Worm (Caenorhabditis elegans) whole organism, L1 larva: ENCODE measurements around the gene R10E4.1.

Experiments
- C04F5.9 ChIP-seq: sonication (generic microtip); optimal IDR thresholded peaks from 2 replicates; lab custom pipeline; 2016; ENCODE audit warnings: missing genetic modification characterization, missing compliant biosample characterization
- F16B12.6 ChIP-seq: fragments of 150-350 bp; optimal IDR thresholded peaks from 2 replicates; lab custom pipeline; 2014; ENCODE audit warnings: missing biosample characterization, missing genetic modification characterization
- Y116A8C.19 ChIP-seq: sonication (generic microtip); optimal IDR thresholded peaks from 2 replicates; lab custom pipeline; 2016; ENCODE audit warnings: missing compliant biosample characterization, missing genetic modification characterization, borderline replicate concordance
- aha-1 ChIP-seq: fragments of 150-350 bp; optimal IDR thresholded peaks from 2 replicates; lab custom pipeline; 2014; ENCODE audit warnings: missing biosample characterization, missing genetic modification characterization
- aly-2 ChIP-seq: fragments of 150-350 bp; optimal IDR thresholded peaks from 2 replicates; lab custom pipeline; 2014; ENCODE audit warnings: missing biosample characterization, missing genetic modification characterization
- ama-1 ChIP-seq: fragments of 150-350 bp; optimal IDR thresholded peaks from 2 replicates; lab custom pipeline; 2014
- ceh-63 ChIP-seq: fragments of 200-800 bp; sonication (Bioruptor generic); optimal IDR thresholded peaks from 2 replicates; lab custom pipeline; 2018; ENCODE audit warnings: mild to moderate bottlenecking, missing genetic modification characterization, missing compliant biosample characterization
- ceh-82 ChIP-seq, 3 experiments: fragments of 150-350 bp in 1 of 3; sonication (generic microtip) in 2 of 3; optimal IDR thresholded peaks; 2 replicates each; lab custom pipeline; 2014 to 2017; ENCODE audit warnings: missing biosample characterization in 3 of 3, missing genetic modification characterization in 3 of 3
- ceh-88 ChIP-seq: fragments of 200-800 bp; sonication (Bioruptor generic); IDR thresholded peaks from 2 replicates; pipeline ENCODE4 v1.3.6; 2022; ENCODE audit warnings: missing genetic modification characterization, missing compliant biosample characterization
- ceh-90 ChIP-seq: sonication (generic microtip); optimal IDR thresholded peaks from 2 replicates; lab custom pipeline; 2016; ENCODE audit warnings: missing genetic modification characterization, missing compliant biosample characterization
- ces-1 ChIP-seq: fragments of 150-350 bp; optimal IDR thresholded peaks from 2 replicates; lab custom pipeline; 2014; ENCODE audit warnings: missing biosample characterization, missing genetic modification reagents, missing genetic modification characterization
- dpl-1 ChIP-seq, 3 experiments: fragments of 150-350 bp in 2 of 3; sonication (generic microtip) in 1 of 3; optimal IDR thresholded peaks; 2 replicates each; lab custom pipeline; 2014 to 2017; ENCODE audit warnings: missing biosample characterization in 3 of 3, missing genetic modification characterization in 3 of 3, missing genetic modification reagents in 3 of 3
- efl-1 ChIP-seq, 4 experiments: fragments of 150-350 bp; optimal IDR thresholded peaks in 3 of 4; peaks in 1 of 4; 1 replicate in 1 of 4; 2 replicates in 3 of 4; lab custom pipeline; 2014; ENCODE audit warnings: missing biosample characterization in 2 of 4, missing genetic modification characterization in 2 of 4, missing genetic modification reagents in 2 of 4
- efl-3 ChIP-seq: fragments of 200-800 bp; sonication (Bioruptor generic); optimal IDR thresholded peaks from 2 replicates; lab custom pipeline; 2018; ENCODE audit warnings: mild to moderate bottlenecking, missing genetic modification characterization, missing compliant biosample characterization
- egl-13 ChIP-seq: sonication (generic microtip); optimal IDR thresholded peaks from 2 replicates; lab custom pipeline; 2016; ENCODE audit warnings: missing genotype, missing genetic modification reagents, missing genetic modification characterization, missing compliant biosample characterization
- egl-27 ChIP-seq, 2 experiments: fragments of 150-350 bp in 1 of 2; sonication (generic microtip); optimal IDR thresholded peaks; 3 replicates each; lab custom pipeline; 2017 to 2018; ENCODE audit warnings: missing biosample characterization in 2 of 2, missing genetic modification characterization in 2 of 2, missing genetic modification reagents in 2 of 2
- elt-2 ChIP-seq: sonication (generic microtip); optimal IDR thresholded peaks from 2 replicates; lab custom pipeline; 2016; ENCODE audit warnings: missing genetic modification characterization, mild to moderate bottlenecking, inconsistent platforms, missing compliant biosample characterization, missing genetic modification reagents
- elt-3 ChIP-seq, 6 experiments: fragments of 150-350 bp in 1 of 6; sonication (generic microtip); optimal IDR thresholded peaks; 2 replicates each; lab custom pipeline; 2017 to 2018; ENCODE audit warnings: missing biosample characterization in 6 of 6, missing genetic modification characterization in 6 of 6, inconsistent platforms in 1 of 6
- ets-5 ChIP-seq: fragments of 200-800 bp; sonication (Bioruptor generic); IDR thresholded peaks from 2 replicates; pipeline ENCODE4 v1.3.6; 2022; ENCODE audit warnings: missing genetic modification characterization, missing compliant biosample characterization
- fkh-8 ChIP-seq: sonication (generic microtip); optimal IDR thresholded peaks from 2 replicates; lab custom pipeline; 2016; ENCODE audit warnings: mild to moderate bottlenecking, missing genetic modification characterization, missing compliant biosample characterization
- hlh-4 ChIP-seq: sonication (generic microtip); optimal IDR thresholded peaks from 2 replicates; lab custom pipeline; 2016; ENCODE audit warnings: mild to moderate bottlenecking, missing genetic modification characterization, missing compliant biosample characterization
- hpl-2 ChIP-seq: fragments of 150-350 bp; optimal IDR thresholded peaks from 2 replicates; lab custom pipeline; 2014; ENCODE audit warnings: missing biosample characterization, missing genetic modification reagents, missing genetic modification characterization
- irx-1 ChIP-seq: sonication (generic microtip); optimal IDR thresholded peaks from 2 replicates; lab custom pipeline; 2016; ENCODE audit warnings: missing genetic modification characterization, missing compliant biosample characterization
- jun-1 ChIP-seq: fragments of 150-350 bp; optimal IDR thresholded peaks from 2 replicates; lab custom pipeline; 2014; ENCODE audit warnings: missing biosample characterization, missing genetic modification reagents, missing genetic modification characterization
- lin-13 ChIP-seq: fragments of 150-350 bp; optimal IDR thresholded peaks from 2 replicates; lab custom pipeline; 2014; ENCODE audit warnings: missing biosample characterization, missing genetic modification reagents, missing genetic modification characterization
- lin-15B ChIP-seq: fragments of 150-350 bp; sonication (generic microtip); optimal IDR thresholded peaks from 3 replicates; lab custom pipeline; 2014; ENCODE audit warnings: missing biosample characterization, missing genetic modification characterization
- lir-3 ChIP-seq: sonication (generic microtip); optimal IDR thresholded peaks from 2 replicates; lab custom pipeline; 2016; ENCODE audit warnings: mild to moderate bottlenecking, missing genetic modification characterization, moderate library complexity, missing compliant biosample characterization; ENCODE audit not compliant: poor library complexity
- mdl-1 ChIP-seq, 2 experiments: fragments of 150-350 bp; optimal IDR thresholded peaks; 2 replicates each; lab custom pipeline; 2014 to 2017; ENCODE audit warnings: missing biosample characterization in 2 of 2, missing genetic modification characterization in 2 of 2, inconsistent platforms in 1 of 2
- mef-2 ChIP-seq: fragments of 150-350 bp; optimal IDR thresholded peaks from 2 replicates; lab custom pipeline; 2014; ENCODE audit warnings: missing biosample characterization, missing genetic modification characterization
- nhr-11 ChIP-seq: fragments of 150-350 bp; optimal IDR thresholded peaks from 2 replicates; lab custom pipeline; 2014; ENCODE audit warnings: missing biosample characterization, missing genetic modification characterization
- nhr-19 ChIP-seq: fragments of 200-800 bp; sonication (Bioruptor generic); conservative IDR thresholded peaks from 2 replicates; pipeline ENCODE4 v1.3.6; 2022; ENCODE audit warnings: missing genetic modification characterization, missing compliant biosample characterization
- nhr-20 ChIP-seq: sonication (generic microtip); optimal IDR thresholded peaks from 2 replicates; lab custom pipeline; 2016; ENCODE audit warnings: mild to moderate bottlenecking, missing genetic modification characterization, missing compliant biosample characterization
- nhr-28 ChIP-seq: fragments of 150-350 bp; optimal IDR thresholded peaks from 2 replicates; lab custom pipeline; 2014; ENCODE audit warnings: missing biosample characterization, missing genetic modification characterization
- nhr-47 ChIP-seq: sonication (generic microtip); optimal IDR thresholded peaks from 2 replicates; lab custom pipeline; 2016; ENCODE audit warnings: mild to moderate bottlenecking, missing genetic modification characterization, moderate library complexity, missing compliant biosample characterization
- nhr-71 ChIP-seq: sonication (generic microtip); optimal IDR thresholded peaks from 2 replicates; lab custom pipeline; 2016; ENCODE audit warnings: mild to moderate bottlenecking, missing genetic modification characterization, moderate library complexity, missing compliant biosample characterization
- nhr-76 ChIP-seq: sonication (generic microtip); optimal IDR thresholded peaks from 2 replicates; lab custom pipeline; 2017; ENCODE audit warnings: missing biosample characterization, missing genetic modification characterization
- nhr-77 ChIP-seq: fragments of 150-350 bp; optimal IDR thresholded peaks from 2 replicates; lab custom pipeline; 2014; ENCODE audit warnings: missing biosample characterization, missing genetic modification characterization
- nhr-84 ChIP-seq: sonication (generic microtip); optimal IDR thresholded peaks from 2 replicates; lab custom pipeline; 2017; ENCODE audit warnings: missing biosample characterization, missing genetic modification characterization
- nhr-90 ChIP-seq: sonication (generic microtip); optimal IDR thresholded peaks from 2 replicates; lab custom pipeline; 2016; ENCODE audit warnings: mild to moderate bottlenecking, missing genetic modification characterization, missing compliant biosample characterization; ENCODE audit not compliant: poor library complexity
- pax-3 ChIP-seq: fragments of 200-800 bp; sonication (Bioruptor generic); optimal IDR thresholded peaks from 2 replicates; lab custom pipeline; 2018; ENCODE audit warnings: mild to moderate bottlenecking, missing genetic modification characterization, moderate library complexity, missing compliant biosample characterization
- snpc-4 ChIP-seq: fragments of 150-350 bp; optimal IDR thresholded peaks from 2 replicates; lab custom pipeline; 2014; ENCODE audit warnings: missing biosample characterization, missing genetic modification characterization
- sox-4 ChIP-seq: sonication (generic microtip); optimal IDR thresholded peaks from 2 replicates; lab custom pipeline; 2016; ENCODE audit warnings: missing genetic modification characterization, missing compliant biosample characterization
- sptf-1 ChIP-seq: fragments of 150-350 bp; optimal IDR thresholded peaks from 2 replicates; lab custom pipeline; 2014; ENCODE audit warnings: missing biosample characterization, missing genetic modification characterization
- sup-37 ChIP-seq: fragments of 200-800 bp; sonication (Bioruptor generic); optimal IDR thresholded peaks from 2 replicates; lab custom pipeline; 2018; ENCODE audit warnings: mild to moderate bottlenecking, missing genetic modification characterization, missing compliant biosample characterization
- swsn-7 ChIP-seq: sonication (generic microtip); optimal IDR thresholded peaks from 2 replicates; lab custom pipeline; 2016; ENCODE audit warnings: missing genetic modification characterization, missing compliant biosample characterization
- tbx-2 ChIP-seq: sonication (generic microtip); optimal IDR thresholded peaks from 2 replicates; lab custom pipeline; 2016; ENCODE audit warnings: missing genetic modification characterization, missing compliant biosample characterization
- unc-62 ChIP-seq: fragments of 150-350 bp; optimal IDR thresholded peaks from 2 replicates; lab custom pipeline; 2014; ENCODE audit warnings: missing biosample characterization, missing genetic modification reagents, missing genetic modification characterization
- unc-86 ChIP-seq: sonication (generic microtip); optimal IDR thresholded peaks from 2 replicates; lab custom pipeline; 2016; ENCODE audit warnings: missing genetic modification characterization, missing compliant biosample characterization
- unc-98 ChIP-seq: fragments of 200-800 bp; sonication (Bioruptor generic); IDR thresholded peaks from 2 replicates; pipeline ENCODE4 v1.3.6; 2022; ENCODE audit warnings: missing genetic modification characterization, missing compliant biosample characterization
- zip-4 ChIP-seq: fragments of 200-800 bp; sonication (Bioruptor generic); optimal IDR thresholded peaks from 2 replicates; lab custom pipeline; 2018; ENCODE audit warnings: mild to moderate bottlenecking, missing genetic modification characterization, moderate library complexity, missing compliant biosample characterization
- ztf-11 ChIP-seq, 2 experiments: sonication (generic microtip); optimal IDR thresholded peaks; 2 replicates each; lab custom pipeline; 2016 to 2017; ENCODE audit warnings: missing genetic modification characterization in 2 of 2, missing biosample characterization in 1 of 2, missing compliant biosample characterization in 1 of 2
- ztf-4 ChIP-seq: fragments of 150-350 bp; optimal IDR thresholded peaks from 2 replicates; lab custom pipeline; 2014; ENCODE audit warnings: missing biosample characterization, missing genetic modification characterization

R10E4.1 gene

ce11 chrIII:4317065-4317752, 47.7 kb downstream of the R10E4.1 start, which contains the start of gene tag-131 (continued):
- TF ChIP-seq zip-4 (GFP tag; lab: Kevin White, UChicago) (no peak), Y116A8C.19 (tag; lab: Kevin White, UChicago) (no peak), nhr-19 (GFP tag; lab: Robert Waterston, UW) (peak; percentile 43), sptf-1 (tag; lab: Kevin White, UChicago) (no peak), efl-1 (optimal IDR thresholded peaks at IDR 0.05; lab: Kevin White, UChicago) (peak; percentile 48 to 57), efl-1 (GFP tag; optimal IDR thresholded peaks at IDR 0.05 in 1 of 2; lab: Kevin White, UChicago) (no peak), lin-13 (GFP tag; lab: Kevin White, UChicago) (no peak), snpc-4 (tag; lab: Kevin White, UChicago) (no peak), aly-2 (tag; lab: Kevin White, UChicago) (no peak), tbx-2 (tag; lab: Kevin White, UChicago) (peak; percentile 22), ceh-63 (GFP tag; lab: Kevin White, UChicago) (no peak), sox-4 (tag; lab: Kevin White, UChicago) (no peak), unc-98 (GFP tag; lab: Robert Waterston, UW) (no peak), ceh-88 (GFP tag; lab: Robert Waterston, UW) (no peak), fkh-8 (tag; lab: Kevin White, UChicago) (no peak), nhr-20 (peak; percentile 63), ceh-90 (tag; lab: Kevin White, UChicago) (no peak), nhr-11 (tag; lab: Kevin White, UChicago) (peak; percentile 41), elt-3 (tag; optimal IDR thresholded peaks at IDR 0.05; lab: Kevin White, UChicago) (peak in 2 of 6 experiments; percentile 10 to 24), efl-3 (no peak), nhr-71 (tag; lab: Kevin White, UChicago) (peak; percentile 80), jun-1 (tag; lab: Kevin White, UChicago) (no peak), irx-1 (tag; lab: Kevin White, UChicago) (no peak), unc-62 (GFP tag; lab: Kevin White, UChicago) (no peak), C04F5.9 (tag; lab: Kevin White, UChicago) (no peak), dpl-1 (GFP tag; optimal IDR thresholded peaks at IDR 0.05; lab: Kevin White, UChicago) (peak; percentile 3 to 20 (median 4)), ama-1 (lab: Kevin White, UChicago) (no peak), egl-27 (tag; optimal IDR thresholded peaks at IDR 0.05; lab: Kevin White, UChicago) (no peak), mdl-1 (tag; optimal IDR thresholded peaks at IDR 0.05; lab: Kevin White, UChicago) (peak in 1 of 2 experiments; percentile 26), lir-3 (peak; percentile 16), nhr-76 (tag; lab: Kevin White, UChicago) (no peak), sup-37 (GFP tag; lab: Kevin White, UChicago) (no peak), pax-3 (tag; lab: Kevin White, UChicago) (no peak), nhr-77 (tag; lab: Kevin White, UChicago) (no peak), elt-2 (tag; lab: Kevin White, UChicago) (no peak), nhr-28 (tag; lab: Kevin White, UChicago) (no peak), hpl-2 (no peak), nhr-47 (peak; percentile 36), F16B12.6 (tag; lab: Kevin White, UChicago) (no peak), hlh-4 (tag; lab: Kevin White, UChicago) (no peak), nhr-90 (tag; lab: Kevin White, UChicago) (no peak), ces-1 (no peak), mef-2 (tag; lab: Kevin White, UChicago) (no peak), ztf-11 (tag; optimal IDR thresholded peaks at IDR 0.05; lab: Kevin White, UChicago) (no peak), ets-5 (GFP tag; lab: Robert Waterston, UW) (no peak), ceh-82 (tag; optimal IDR thresholded peaks at IDR 0.05; lab: Kevin White, UChicago) (no peak), egl-13 (tag; lab: Kevin White, UChicago) (no peak), lin-15B (tag; lab: Kevin White, UChicago) (no peak), aha-1 (no peak), nhr-84 (tag; lab: Kevin White, UChicago) (no peak), swsn-7 (tag; lab: Kevin White, UChicago) (peak; percentile 50), ztf-4 (tag; lab: Kevin White, UChicago) (no peak), unc-86 (no peak)
